Worm (Caenorhabditis elegans) whole organism, midembryonic: ENCODE measurements around the gene slcr-46.1.

Experiments
- T22C8.4 ChIP-seq: fragments of 200-800 bp; sonication (Bioruptor generic); IDR thresholded peaks from 2 replicates; pipeline ENCODE4 v1.3.6; 2022; ENCODE audit warnings: missing genetic modification characterization, missing compliant biosample characterization
- cog-1 ChIP-seq: sonication (generic microtip); optimal IDR thresholded peaks from 2 replicates; lab custom pipeline; 2016; ENCODE audit warnings: missing genetic modification characterization, missing compliant biosample characterization
- flt-1 ChIP-seq: fragments of 200-800 bp; sonication (Bioruptor generic); IDR thresholded peaks from 2 replicates; pipeline ENCODE4 v1.3.6; 2022; ENCODE audit warnings: missing genetic modification characterization, missing compliant biosample characterization
- klf-2 ChIP-seq: fragments of 200-800 bp; sonication (Bioruptor generic); conservative IDR thresholded peaks from 2 replicates; pipeline ENCODE4 v1.3.6; 2022; ENCODE audit warnings: missing genetic modification reagents, missing genetic modification characterization, missing compliant biosample characterization
- med-1 ChIP-seq: sonication (generic microtip); optimal IDR thresholded peaks from 2 replicates; lab custom pipeline; 2017; ENCODE audit warnings: missing genetic modification characterization, mild to moderate bottlenecking, missing compliant biosample characterization, antibody characterized with exemption, missing genetic modification reagents; ENCODE audit not compliant: insufficient read depth
- ref-1 ChIP-seq: fragments of 200-800 bp; sonication (Bioruptor generic); conservative IDR thresholded peaks from 2 replicates; pipeline ENCODE4 v1.3.6; 2022; ENCODE audit warnings: missing genetic modification reagents, missing genetic modification characterization, missing compliant biosample characterization
- tab-1 ChIP-seq: fragments of 200-800 bp; sonication (Bioruptor generic); IDR thresholded peaks from 2 replicates; pipeline ENCODE4 v1.3.6; 2022; ENCODE audit warnings: missing genetic modification characterization, missing compliant biosample characterization
- ztf-23 ChIP-seq: fragments of 200-800 bp; sonication (Bioruptor generic); IDR thresholded peaks from 2 replicates; pipeline ENCODE4 v1.3.6; 2022; ENCODE audit warnings: missing genetic modification reagents, missing genetic modification characterization, missing compliant biosample characterization
- ztf-29 ChIP-seq: fragments of 200-800 bp; sonication (Bioruptor generic); IDR thresholded peaks from 2 replicates; pipeline ENCODE4 v1.3.6; 2022; ENCODE audit warnings: missing genetic modification reagents, missing genetic modification characterization, missing compliant biosample characterization

slcr-46.1 gene

ce11 chrX:4651428-4651827 is 19.3 kb downstream of the slcr-46.1 start:
- no peak for TF ChIP-seq cog-1 (tag; lab: Kevin White, UChicago)
- no peak for TF ChIP-seq ztf-29
- TF ChIP-seq ztf-23 (GFP tag; lab: Robert Waterston, UW), result no peak
- no peak for TF ChIP-seq med-1 (GFP tag; lab: Kevin White, UChicago)
- no peak for TF ChIP-seq T22C8.4
- TF ChIP-seq ref-1, result no peak
- TF ChIP-seq tab-1 (GFP tag; lab: Robert Waterston, UW), result no peak
- no peak for TF ChIP-seq klf-2
- TF ChIP-seq flt-1 (GFP tag; lab: Robert Waterston, UW), result no peak

ce11 chrX:4652950-4653349 is 20.8 kb downstream of the slcr-46.1 start:
- TF ChIP-seq flt-1 (GFP tag; lab: Robert Waterston, UW), result no peak
- no peak for TF ChIP-seq ztf-29
- no peak for TF ChIP-seq cog-1 (tag; lab: Kevin White, UChicago)
- TF ChIP-seq tab-1 (GFP tag; lab: Robert Waterston, UW), result no peak
- no peak for TF ChIP-seq klf-2
- no peak for TF ChIP-seq T22C8.4
- no peak for TF ChIP-seq med-1 (GFP tag; lab: Kevin White, UChicago)
- TF ChIP-seq ztf-23 (GFP tag; lab: Robert Waterston, UW), result no peak
- no peak for TF ChIP-seq ref-1

- TF ChIP-seq klf-2, result no peak
- no peak for TF ChIP-seq ztf-23 (GFP tag; lab: Robert Waterston, UW)
- TF ChIP-seq flt-1 (GFP tag; lab: Robert Waterston, UW), result no peak
- no peak for TF ChIP-seq ref-1
- TF ChIP-seq med-1 (GFP tag; lab: Kevin White, UChicago), result no peak
- no peak for TF ChIP-seq ztf-29
- TF ChIP-seq T22C8.4, result no peak
- no peak for TF ChIP-seq cog-1 (tag; lab: Kevin White, UChicago)
- TF ChIP-seq tab-1 (GFP tag; lab: Robert Waterston, UW), result no peak
Measured at ce11 chrX:4654057-4654456, 21.9 kb downstream of the slcr-46.1 start, which contains the start of gene ceh-1. ceh-1 (minus strand) TSS chrX:4654157.

ce11 chrX:4657577-4657976 is 25.4 kb downstream of the slcr-46.1 start:
- TF ChIP-seq ztf-29 (no peak), T22C8.4 (no peak), klf-2 (no peak), ztf-23 (GFP tag; lab: Robert Waterston, UW) (no peak), flt-1 (GFP tag; lab: Robert Waterston, UW) (no peak), ref-1 (no peak), tab-1 (GFP tag; lab: Robert Waterston, UW) (no peak), cog-1 (tag; lab: Kevin White, UChicago) (no peak), med-1 (GFP tag; lab: Kevin White, UChicago) (no peak)

ce11 chrX:4658303-4658702 is 26.1 kb downstream of the slcr-46.1 start:
- TF ChIP-seq T22C8.4 (no peak), flt-1 (GFP tag; lab: Robert Waterston, UW) (no peak), med-1 (GFP tag; lab: Kevin White, UChicago) (no peak), tab-1 (GFP tag; lab: Robert Waterston, UW) (no peak), ztf-23 (GFP tag; lab: Robert Waterston, UW) (no peak), ref-1 (no peak), cog-1 (tag; lab: Kevin White, UChicago) (no peak)

ce11 chrX:4658706-4659105 is 26.5 kb downstream of the slcr-46.1 start:
- TF ChIP-seq ref-1 (no peak), med-1 (GFP tag; lab: Kevin White, UChicago) (no peak), flt-1 (GFP tag; lab: Robert Waterston, UW) (no peak), tab-1 (GFP tag; lab: Robert Waterston, UW) (no peak), ztf-23 (GFP tag; lab: Robert Waterston, UW) (no peak), T22C8.4 (no peak), cog-1 (tag; lab: Kevin White, UChicago) (no peak), ztf-29 (no peak), klf-2 (no peak)

ce11 chrX:4660268-4660880 is 28.2 kb downstream of the slcr-46.1 start, which contains the start of gene nhr-45:
nhr-45 (minus strand) TSS chrX:4660318.
- no peak for TF ChIP-seq ztf-23 (GFP tag; lab: Robert Waterston, UW)
- no peak for TF ChIP-seq med-1 (GFP tag; lab: Kevin White, UChicago)
- TF ChIP-seq ref-1, result no peak
- TF ChIP-seq T22C8.4, result no peak
- TF ChIP-seq cog-1 (tag; lab: Kevin White, UChicago), result no peak
- no peak for TF ChIP-seq klf-2
- no peak for TF ChIP-seq flt-1 (GFP tag; lab: Robert Waterston, UW)
- no peak for TF ChIP-seq tab-1 (GFP tag; lab: Robert Waterston, UW)
- no peak for TF ChIP-seq ztf-29

ce11 chrX:4662293-4662825 is 30.2 kb downstream of the slcr-46.1 start:
- TF ChIP-seq med-1 (GFP tag; lab: Kevin White, UChicago) (no peak), ztf-29 (no peak), T22C8.4 (no peak), klf-2 (no peak), flt-1 (GFP tag; lab: Robert Waterston, UW) (no peak), tab-1 (GFP tag; lab: Robert Waterston, UW) (no peak), cog-1 (tag; lab: Kevin White, UChicago) (no peak), ref-1 (no peak), ztf-23 (GFP tag; lab: Robert Waterston, UW) (no peak)

ce11 chrX:4662964-4663684 is 31.0 kb downstream of the slcr-46.1 start:
- TF ChIP-seq T22C8.4 (no peak), cog-1 (tag; lab: Kevin White, UChicago) (no peak), flt-1 (GFP tag; lab: Robert Waterston, UW) (no peak), ref-1 (no peak), ztf-23 (GFP tag; lab: Robert Waterston, UW) (no peak), klf-2 (no peak), tab-1 (GFP tag; lab: Robert Waterston, UW) (no peak), med-1 (GFP tag; lab: Kevin White, UChicago) (no peak), ztf-29 (no peak)
